Fruit fly (Drosophila melanogaster) whole organism: ENCODE measurements around the gene CG1910.
A peak's percentile ranks its signal among the peaks of the same experiment; 100 is the strongest.

Experiments used
- CG8478 ChIP-seq: fragments of >200 bp; optimal IDR thresholded peaks from 2 replicates; lab custom pipeline; 2018; ENCODE audit warnings: inconsistent platforms
- Dll ChIP-seq: fragments of >200 bp; optimal IDR thresholded peaks from 2 replicates; lab custom pipeline; 2017
- EcR ChIP-seq, 2 experiments: fragments of >200 bp; optimal IDR thresholded peaks; 2 replicates each; lab custom pipeline; 2017; ENCODE audit warnings: missing biosample characterization in 2 of 2, missing genetic modification characterization in 2 of 2, missing genetic modification reagents in 2 of 2
- pan ChIP-seq: fragments of >200 bp; optimal IDR thresholded peaks from 2 replicates; lab custom pipeline; 2017
- psq ChIP-seq: fragments of >200 bp; optimal IDR thresholded peaks from 2 replicates; lab custom pipeline; 2017
- usp ChIP-seq: fragments of >200 bp; optimal IDR thresholded peaks from 2 replicates; lab custom pipeline; 2017; ENCODE audit warnings: missing biosample characterization, missing genetic modification characterization, mixed read lengths

CG1910 gene

DNA sequence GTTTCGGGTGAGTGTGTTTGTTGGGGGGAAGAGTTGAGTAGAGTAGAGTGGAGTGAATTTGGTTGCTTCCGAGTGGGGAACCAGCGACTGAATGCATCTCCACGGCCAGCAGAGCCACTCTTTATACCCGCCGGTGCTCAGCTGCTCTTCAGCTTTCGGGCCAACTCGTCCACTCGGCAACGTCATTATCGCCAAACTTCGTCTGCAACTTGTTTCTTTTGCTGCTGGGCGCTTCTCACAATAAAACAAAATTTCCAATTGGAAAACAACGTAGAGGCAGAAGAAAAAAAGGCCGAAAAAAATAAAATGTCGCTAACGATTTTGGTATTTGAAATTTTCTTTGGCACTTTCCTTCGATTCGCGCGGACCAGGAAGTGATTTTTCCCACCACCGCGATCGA is 17.2 kb downstream of the CG1910 start, which contains the start of gene CG2150:
CG2150 (minus strand) TSS at position 101 of the 400 bp plus-strand sequence.
- TF ChIP-seq EcR (GFP tag; optimal IDR thresholded peaks at IDR 0.05; lab: Kevin White, UChicago) (no peak), pan (lab: Kevin White, UChicago) (no peak), CG8478 (lab: Kevin White, UChicago) (no peak)

dm6 chr3R:31765145-31765544 is 17.7 kb downstream of the CG1910 start:
- TF ChIP-seq EcR (GFP tag; optimal IDR thresholded peaks at IDR 0.05; lab: Kevin White, UChicago) = no peak
- TF ChIP-seq usp (GFP tag; lab: Kevin White, UChicago) = no peak
- TF ChIP-seq psq (lab: Kevin White, UChicago) = no peak
- TF ChIP-seq CG8478 (lab: Kevin White, UChicago) = no peak
- no peak for TF ChIP-seq pan (lab: Kevin White, UChicago)
- TF ChIP-seq Dll = no peak

dm6 chr3R:31767528-31767927 is 20.1 kb downstream of the CG1910 start:
- TF ChIP-seq psq (lab: Kevin White, UChicago) (no peak), CG8478 (lab: Kevin White, UChicago) (no peak), pan (lab: Kevin White, UChicago) (no peak), EcR (GFP tag; optimal IDR thresholded peaks at IDR 0.05; lab: Kevin White, UChicago) (no peak), usp (GFP tag; lab: Kevin White, UChicago) (no peak), Dll (no peak)

dm6 chr3R:31768198-31768597 is 20.8 kb downstream of the CG1910 start:
- TF ChIP-seq EcR (GFP tag; optimal IDR thresholded peaks at IDR 0.05; lab: Kevin White, UChicago) = no peak
- peak; percentile 10 for TF ChIP-seq Dll
- no peak for TF ChIP-seq pan (lab: Kevin White, UChicago)

DNA sequence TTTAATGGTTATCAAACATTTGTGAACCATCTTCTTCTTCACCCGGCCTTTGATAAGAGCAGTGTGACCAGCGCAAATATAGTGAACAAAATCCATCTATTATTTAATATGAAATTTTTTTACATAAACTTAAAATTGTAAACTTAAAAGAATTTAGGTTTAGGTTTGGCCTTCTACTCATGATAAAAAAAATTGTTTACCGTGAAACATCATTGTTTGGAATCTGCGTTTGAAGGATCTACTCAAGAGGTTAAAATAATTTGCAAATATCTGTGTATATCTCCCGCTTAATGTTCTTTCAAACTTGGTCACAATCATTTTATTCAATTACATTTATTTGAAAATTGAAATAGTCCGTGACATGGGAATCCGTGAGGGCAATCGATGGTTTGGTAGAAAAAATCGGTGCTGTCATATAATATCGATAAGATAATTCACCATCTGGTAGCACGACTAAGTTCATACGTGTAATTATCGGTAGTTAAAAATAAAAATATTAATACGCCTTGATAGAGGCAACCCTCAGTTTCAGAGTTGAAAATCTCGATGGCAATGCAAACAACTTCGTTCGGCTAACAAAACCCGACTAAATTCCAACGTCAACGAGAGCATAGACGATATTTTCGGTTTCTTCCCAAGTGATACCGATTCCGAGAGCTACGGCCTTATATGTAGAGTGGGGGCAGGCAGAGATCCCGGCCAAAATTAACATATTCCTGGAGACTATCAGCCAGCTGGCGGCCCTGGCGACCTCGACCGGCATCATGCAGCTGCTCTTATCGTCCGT is 24.5 kb downstream of the CG1910 start, which contains the start of the genes betaGlu and sip3:
betaGlu (minus strand) TSS at position 59 of the 787 bp plus-strand sequence.
sip3 (plus strand) TSS at position 430 of the 787 bp plus-strand sequence.
- TF ChIP-seq CG8478 (lab: Kevin White, UChicago) = no peak
- TF ChIP-seq EcR (GFP tag; optimal IDR thresholded peaks at IDR 0.05; lab: Kevin White, UChicago) = no peak
- no peak for TF ChIP-seq psq (lab: Kevin White, UChicago)
- TF ChIP-seq usp (GFP tag; lab: Kevin White, UChicago) = no peak
- no peak for TF ChIP-seq Dll
- no peak for TF ChIP-seq pan (lab: Kevin White, UChicago)

DNA sequence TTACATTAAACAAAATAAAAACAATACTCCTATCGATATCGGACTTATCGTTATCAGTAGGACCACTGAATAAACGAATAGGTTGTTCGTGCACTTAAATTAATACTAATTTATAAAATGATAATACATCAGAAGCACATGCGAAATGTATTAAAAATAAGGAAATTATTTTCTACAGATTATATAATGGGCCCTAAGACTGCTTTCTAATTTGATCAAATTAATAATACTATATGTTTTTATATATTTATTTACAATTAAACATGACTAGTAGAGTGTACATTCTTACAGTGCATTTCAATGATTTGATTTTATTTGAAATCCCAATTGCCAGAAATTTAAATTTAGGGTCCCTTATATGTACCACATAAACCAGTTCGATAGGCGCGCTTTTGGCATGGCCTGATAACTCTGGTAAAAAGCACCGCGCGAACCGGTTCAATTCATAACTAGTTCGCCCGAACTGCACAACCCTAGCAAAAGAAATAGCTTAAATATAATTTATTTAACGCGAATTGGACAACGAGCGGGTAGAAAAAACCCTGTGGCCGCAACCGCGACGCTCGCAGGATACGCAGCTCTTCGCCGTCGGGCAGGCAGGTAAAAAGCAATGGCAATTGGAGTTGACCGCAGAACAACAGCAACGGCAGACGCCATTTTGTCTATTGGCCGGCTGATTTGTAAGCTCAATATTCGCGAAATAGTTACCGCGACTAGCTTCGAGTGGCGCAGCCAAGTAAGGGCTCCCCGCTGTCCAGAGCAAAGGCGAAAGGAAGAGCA is 29.3 kb downstream of the CG1910 start, which contains the start of the genes CG2126 and faf:
CG2126 (minus strand) TSS at position 70 of the 780 bp plus-strand sequence.
faf (plus strand) TSS at position 438 of the 780 bp plus-strand sequence.
- no peak for TF ChIP-seq usp (GFP tag; lab: Kevin White, UChicago)
- no peak for TF ChIP-seq Dll

DNA sequence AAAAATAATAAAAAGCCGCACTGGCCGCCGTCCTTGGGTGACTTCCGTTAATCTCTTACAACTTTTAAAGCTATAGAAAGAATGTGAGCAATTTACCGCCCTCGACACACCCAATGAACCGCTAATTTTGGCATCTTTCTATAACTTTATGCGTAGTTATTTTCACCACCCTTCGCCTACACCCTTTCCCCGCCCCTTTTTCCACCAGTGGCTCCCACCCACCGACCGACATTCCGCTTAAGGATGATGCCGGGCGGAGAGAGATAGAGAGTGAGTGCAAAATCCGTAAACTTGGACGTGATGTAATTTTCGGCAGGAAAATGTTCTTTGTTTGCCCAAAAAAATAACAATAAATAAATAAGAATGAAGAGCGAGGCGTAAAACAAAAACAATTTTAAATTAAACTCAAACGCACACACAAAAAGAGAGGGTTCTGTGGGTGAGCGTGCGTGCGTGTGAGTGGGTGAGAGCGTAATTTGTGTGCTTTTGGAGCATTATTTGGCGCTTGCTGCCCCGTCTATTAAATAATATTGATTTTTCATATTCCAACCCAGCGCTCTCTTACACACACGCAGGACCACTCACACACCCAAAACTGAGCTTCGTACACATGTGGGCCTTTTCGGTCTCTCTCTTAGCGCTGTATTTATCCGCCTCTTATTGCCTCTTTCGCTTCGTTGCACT is 30.2 kb downstream of the CG1910 start:
- TF ChIP-seq Dll = peak; percentile 77
- TF ChIP-seq usp (GFP tag; lab: Kevin White, UChicago) = no peak

DNA sequence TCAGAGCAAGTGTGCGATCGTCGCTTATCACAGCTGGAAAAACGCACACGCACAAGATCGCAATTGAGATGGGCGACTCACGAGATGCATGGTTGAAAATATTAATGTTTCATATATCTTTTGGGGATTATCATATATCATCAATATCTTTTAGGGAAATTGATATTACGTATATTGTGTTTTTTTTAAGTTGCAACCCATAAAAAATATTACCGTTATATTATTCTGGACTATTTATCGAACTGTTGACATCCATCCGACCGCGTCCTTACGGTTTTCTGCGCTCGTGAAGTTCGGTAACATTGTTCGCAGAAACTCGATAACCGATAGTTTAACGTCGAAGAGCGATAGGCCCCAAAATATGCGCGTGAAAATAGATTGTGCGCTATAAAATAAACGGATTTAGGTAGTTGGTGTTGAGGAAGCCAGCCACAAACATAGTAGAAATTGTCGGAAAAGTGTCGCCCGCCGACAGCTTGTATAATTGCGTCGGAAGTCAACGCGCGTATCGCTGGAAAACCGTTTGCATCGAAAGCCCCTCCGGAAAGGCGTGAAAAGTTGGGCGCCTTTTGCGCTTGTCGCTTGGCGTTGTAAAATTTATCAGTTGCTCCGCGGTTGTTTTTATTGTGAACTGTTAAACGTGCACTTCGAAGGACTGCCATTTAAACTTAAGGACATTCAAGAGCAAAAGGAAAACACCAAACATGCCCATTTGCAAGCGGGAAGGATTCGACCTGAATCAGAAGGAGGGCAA is 46.4 kb downstream of the CG1910 start, which contains the start of the genes Mccc1 and Acf:
Mccc1 (minus strand) TSS at position 244 of the 754 bp plus-strand sequence.
Acf (plus strand) TSS at position 318 of the 754 bp plus-strand sequence.
- TF ChIP-seq Dll (no peak), EcR (GFP tag; optimal IDR thresholded peaks at IDR 0.05; lab: Kevin White, UChicago) (no peak), psq (lab: Kevin White, UChicago) (no peak), pan (lab: Kevin White, UChicago) (no peak), usp (GFP tag; lab: Kevin White, UChicago) (no peak), CG8478 (lab: Kevin White, UChicago) (no peak)

DNA sequence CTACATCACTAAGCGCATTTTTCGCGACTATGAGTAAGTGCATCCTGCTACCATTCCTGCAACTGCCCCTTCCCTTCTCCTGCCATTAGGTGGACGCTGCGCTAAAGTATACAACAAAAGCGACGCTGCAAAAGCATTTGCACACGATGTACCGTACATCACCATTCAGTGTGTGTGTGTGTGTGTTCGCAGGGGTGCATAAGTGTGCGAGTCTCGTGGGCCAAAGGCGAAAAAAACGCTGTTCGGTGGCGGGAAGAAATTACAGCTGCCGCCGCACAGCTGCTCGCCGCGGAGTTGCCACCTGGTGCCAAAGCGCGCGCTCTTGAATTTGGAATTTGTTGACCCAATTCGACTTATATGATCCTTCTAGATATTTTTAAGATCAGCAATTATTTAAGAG is 47.0 kb downstream of the CG1910 start:
- no peak for TF ChIP-seq CG8478 (lab: Kevin White, UChicago)
- TF ChIP-seq pan (lab: Kevin White, UChicago) = no peak
- TF ChIP-seq psq (lab: Kevin White, UChicago) = no peak
- no peak for TF ChIP-seq usp (GFP tag; lab: Kevin White, UChicago)
- no peak for TF ChIP-seq Dll
- TF ChIP-seq EcR (GFP tag; optimal IDR thresholded peaks at IDR 0.05; lab: Kevin White, UChicago) = no peak

DNA sequence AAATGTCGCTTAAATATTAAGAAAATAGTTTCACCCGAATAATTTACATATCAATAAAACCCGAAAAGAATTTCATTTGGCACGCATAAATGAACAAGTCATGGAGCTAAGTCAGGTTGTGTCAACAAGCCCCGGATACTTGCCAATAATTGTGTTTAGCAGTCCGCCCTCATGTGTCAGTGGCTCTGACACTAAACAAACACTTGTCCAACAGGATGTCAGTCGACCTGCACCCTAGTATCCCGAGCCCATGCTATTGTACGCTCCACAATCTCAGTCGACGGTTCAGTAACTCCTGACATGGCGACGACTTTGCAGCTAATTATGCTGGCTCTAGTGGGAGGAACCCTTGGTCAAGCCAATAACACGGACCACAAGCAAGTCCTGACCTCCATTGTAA is 53.2 kb downstream of the CG1910 start, which contains the start of gene Ir100a:
Ir100a (plus strand) TSS at position 301 of the 400 bp plus-strand sequence.
- TF ChIP-seq EcR (GFP tag; optimal IDR thresholded peaks at IDR 0.05; lab: Kevin White, UChicago) (no peak), psq (lab: Kevin White, UChicago) (no peak), usp (GFP tag; lab: Kevin White, UChicago) (no peak)
